Worm (Caenorhabditis elegans) whole organism, early embryonic: ENCODE data around the gene K09B11.5.

Experiments used
- flt-1 ChIP-seq: fragments of 200-800 bp; sonication (Bioruptor generic); IDR thresholded peaks from 2 replicates; pipeline ENCODE4 v1.3.6; 2022; ENCODE audit warnings: missing genetic modification characterization, missing compliant biosample characterization
- hmbx-1 ChIP-seq: sonication (generic microtip); optimal IDR thresholded peaks from 2 replicates; lab custom pipeline; 2016; ENCODE audit warnings: mild to moderate bottlenecking, missing genetic modification characterization, missing compliant biosample characterization
- tbx-11 ChIP-seq: fragments of 200-800 bp; sonication (Bioruptor generic); IDR thresholded peaks from 2 replicates; pipeline ENCODE4 v1.3.6; 2022; ENCODE audit warnings: missing genetic modification characterization, missing compliant biosample characterization
- tbx-37 ChIP-seq: fragments of 200-800 bp; sonication (Bioruptor generic); conservative IDR thresholded peaks from 2 replicates; pipeline ENCODE4 v1.3.6; 2022; ENCODE audit warnings: missing genetic modification reagents, missing genetic modification characterization, missing compliant biosample characterization
- tra-4 ChIP-seq: sonication (generic microtip); optimal IDR thresholded peaks from 2 replicates; lab custom pipeline; 2017; ENCODE audit warnings: missing genetic modification characterization, missing compliant biosample characterization

ce11 chrIV:13392230-13392629 is 41.6 kb downstream of the K09B11.5 start:
- no peak for TF ChIP-seq tbx-37
- no peak for TF ChIP-seq flt-1 (GFP tag; lab: Robert Waterston, UW)
- no peak for TF ChIP-seq tbx-11 (GFP tag; lab: Robert Waterston, UW)
- no peak for TF ChIP-seq tra-4 (tag; lab: Kevin White, UChicago)
- no peak for TF ChIP-seq hmbx-1 (tag; lab: Kevin White, UChicago)
